Fruit fly (Drosophila melanogaster) whole organism, embryonic: Measurements from ENCODE around the gene CG33230.

Experiments used
- Adf1 ChIP-seq: fragments of 200-800 bp; sonication (Bioruptor generic); IDR thresholded peaks from 2 replicates; pipeline ENCODE4 v1.3.6; 2022; ENCODE audit warnings: missing biosample characterization, missing genetic modification characterization
- Aef1 ChIP-seq: fragments of 200-800 bp; sonication (Bioruptor generic); IDR thresholded peaks from 3 replicates; pipeline ENCODE4 v1.3.6; 2022; ENCODE audit warnings: missing biosample characterization, missing genetic modification characterization
- Atf6 ChIP-seq: fragments of 200-800 bp; sonication (Bioruptor generic); IDR thresholded peaks from 2 replicates; pipeline ENCODE4 v1.3.6; 2022; ENCODE audit warnings: missing biosample characterization, missing genetic modification characterization
- BEAF-32 ChIP-seq: fragments of 200-800 bp; sonication (Bioruptor generic); optimal IDR thresholded peaks from 3 replicates; lab custom pipeline; 2017; ENCODE audit warnings: missing biosample characterization, missing genetic modification characterization, mild to moderate bottlenecking, moderate library complexity, missing genetic modification reagents
- CG10462 ChIP-seq: fragments of 200-800 bp; sonication (Bioruptor generic); optimal IDR thresholded peaks from 2 replicates; lab custom pipeline; 2016; ENCODE audit warnings: missing biosample characterization, missing genetic modification characterization
- CG11093 ChIP-seq: fragments of 200-800 bp; sonication (Bioruptor generic); IDR thresholded peaks from 3 replicates; pipeline ENCODE4 v1.3.6; 2022; ENCODE audit warnings: missing biosample characterization, missing genetic modification characterization
- CG13296 ChIP-seq: fragments of 200-800 bp; sonication (Bioruptor generic); optimal IDR thresholded peaks from 3 replicates; lab custom pipeline; 2018; ENCODE audit warnings: missing biosample characterization, mild to moderate bottlenecking, missing genetic modification characterization
- CG13424 ChIP-seq: fragments of 200-800 bp; sonication (Bioruptor generic); optimal IDR thresholded peaks from 2 replicates; lab custom pipeline; 2019; ENCODE audit warnings: missing biosample characterization, mild to moderate bottlenecking, missing genetic modification characterization, moderate library complexity
- CG15073 ChIP-seq: fragments of 200-800 bp; sonication (Bioruptor generic); optimal IDR thresholded peaks from 2 replicates; lab custom pipeline; 2016; ENCODE audit warnings: missing biosample characterization, missing genetic modification characterization
- CG16779 ChIP-seq: fragments of 200-800 bp; sonication (Bioruptor generic); IDR thresholded peaks from 2 replicates; pipeline ENCODE4 v1.3.6; 2022; ENCODE audit warnings: missing biosample characterization, missing genetic modification characterization
- CG17186 ChIP-seq: fragments of 200-800 bp; sonication (Bioruptor generic); optimal IDR thresholded peaks from 3 replicates; lab custom pipeline; 2017; ENCODE audit warnings: missing biosample characterization, missing genetic modification reagents, missing genetic modification characterization
- CG17612 ChIP-seq: fragments of 200-800 bp; sonication (Bioruptor generic); IDR thresholded peaks from 2 replicates; pipeline ENCODE4 v1.3.6; 2022; ENCODE audit warnings: missing biosample characterization, missing genetic modification characterization
- CG3163 ChIP-seq: fragments of 200-800 bp; sonication (Bioruptor generic); optimal IDR thresholded peaks from 3 replicates; lab custom pipeline; 2016; ENCODE audit warnings: missing biosample characterization, missing genetic modification characterization
- CG3995 ChIP-seq: fragments of 200-800 bp; sonication (Bioruptor generic); optimal IDR thresholded peaks from 3 replicates; lab custom pipeline; 2016; ENCODE audit warnings: missing biosample characterization, missing genetic modification characterization
- CG4282 ChIP-seq: fragments of 200-800 bp; sonication (Bioruptor generic); optimal IDR thresholded peaks from 2 replicates; lab custom pipeline; 2016; ENCODE audit warnings: missing biosample characterization, missing genetic modification characterization
- CG4404 ChIP-seq: fragments of 200-800 bp; sonication (Bioruptor generic); IDR thresholded peaks from 2 replicates; pipeline ENCODE4 v1.3.6; 2022; ENCODE audit warnings: missing biosample characterization, missing genetic modification characterization
- CG7271 ChIP-seq: fragments of 200-800 bp; sonication (Bioruptor generic); optimal IDR thresholded peaks from 2 replicates; lab custom pipeline; 2018; ENCODE audit warnings: missing biosample characterization, mild to moderate bottlenecking, missing genetic modification characterization, moderate library complexity
- D ChIP-seq, 2 experiments: fragments of 200-800 bp in 1 of 2; fragments of >200 bp in 1 of 2; sonication (Bioruptor generic) in 1 of 2; optimal IDR thresholded peaks; 2 replicates in 1 of 2; 3 replicates in 1 of 2; lab custom pipeline; 2017; ENCODE audit warnings: mild to moderate bottlenecking in 1 of 2, missing biosample characterization in 1 of 2, missing genetic modification characterization in 1 of 2, missing genetic modification reagents in 1 of 2
- Dfd ChIP-seq, 2 experiments: fragments of >200 bp; optimal IDR thresholded peaks; 2 replicates each; lab custom pipeline; 2017; ENCODE audit warnings: missing biosample characterization in 2 of 2, missing genetic modification characterization in 2 of 2
- Dp ChIP-seq: fragments of 200-800 bp; sonication (Bioruptor generic); optimal IDR thresholded peaks from 2 replicates; lab custom pipeline; 2018; ENCODE audit warnings: missing biosample characterization, mild to moderate bottlenecking, missing genetic modification characterization, moderate library complexity
- Elba2 ChIP-seq: fragments of 200-800 bp; sonication (Bioruptor generic); optimal IDR thresholded peaks from 3 replicates; lab custom pipeline; 2016; ENCODE audit warnings: missing biosample characterization, missing genetic modification characterization
- Ets97D ChIP-seq: fragments of 200-800 bp; sonication (Bioruptor generic); optimal IDR thresholded peaks from 3 replicates; lab custom pipeline; 2016; ENCODE audit warnings: missing biosample characterization, missing genetic modification characterization
- Gug ChIP-seq: fragments of 200-800 bp; sonication (Bioruptor generic); IDR thresholded peaks from 4 replicates; pipeline ENCODE4 v1.3.6; 2022; ENCODE audit warnings: missing biosample characterization, missing genetic modification characterization
- HLHmδ ChIP-seq: fragments of 200-800 bp; sonication (Bioruptor generic); optimal IDR thresholded peaks from 2 replicates; lab custom pipeline; 2018; ENCODE audit warnings: missing biosample characterization, mild to moderate bottlenecking, missing genetic modification characterization, moderate library complexity
- Myb ChIP-seq: fragments of 200-800 bp; sonication (Bioruptor generic); optimal IDR thresholded peaks from 2 replicates; lab custom pipeline; 2016; ENCODE audit warnings: missing biosample characterization, missing genetic modification characterization
- Pdp1 ChIP-seq, 2 experiments: fragments of 200-800 bp; sonication (Bioruptor generic); optimal IDR thresholded peaks; 3 replicates each; lab custom pipeline; 2016; ENCODE audit warnings: missing biosample characterization in 2 of 2, missing genetic modification characterization in 2 of 2, mild to moderate bottlenecking in 1 of 2, moderate library complexity in 1 of 2
- Sin3A ChIP-seq: fragments of >200 bp; optimal IDR thresholded peaks from 2 replicates; lab custom pipeline; 2018
- crol ChIP-seq: fragments of 200-800 bp; sonication (Bioruptor generic); IDR thresholded peaks from 2 replicates; pipeline ENCODE4 v1.3.6; 2022; ENCODE audit warnings: missing biosample characterization, missing genetic modification characterization
- disco-r ChIP-seq: fragments of 200-800 bp; sonication (Bioruptor generic); optimal IDR thresholded peaks from 2 replicates; lab custom pipeline; 2016; ENCODE audit warnings: missing biosample characterization, missing genetic modification characterization
- dpn ChIP-seq, 2 experiments: fragments of 200-800 bp; sonication (Bioruptor generic); optimal IDR thresholded peaks; 3 replicates each; lab custom pipeline; 2016; ENCODE audit warnings: missing biosample characterization in 2 of 2, missing genetic modification characterization in 2 of 2
- emc ChIP-seq: fragments of 200-800 bp; sonication (Bioruptor generic); optimal IDR thresholded peaks from 2 replicates; lab custom pipeline; 2016; ENCODE audit warnings: missing biosample characterization, missing genetic modification characterization
- fru ChIP-seq: fragments of >200 bp; optimal IDR thresholded peaks from 2 replicates; lab custom pipeline; 2017
- grn ChIP-seq: fragments of 200-800 bp; sonication (Bioruptor generic); optimal IDR thresholded peaks from 3 replicates; lab custom pipeline; 2017; ENCODE audit warnings: missing biosample characterization, missing genetic modification characterization
- gsb ChIP-seq: fragments of 200-800 bp; sonication (Bioruptor generic); IDR thresholded peaks from 2 replicates; pipeline ENCODE4 v1.3.6; 2022; ENCODE audit warnings: missing biosample characterization, missing genetic modification characterization
- her ChIP-seq: fragments of 200-800 bp; sonication (Bioruptor generic); optimal IDR thresholded peaks from 2 replicates; lab custom pipeline; 2016; ENCODE audit warnings: missing biosample characterization, missing genetic modification characterization
- lilli ChIP-seq: fragments of 200-800 bp; sonication (Bioruptor generic); optimal IDR thresholded peaks from 3 replicates; lab custom pipeline; 2016; ENCODE audit warnings: missing biosample characterization, missing genetic modification characterization
- lov ChIP-seq, 2 experiments: fragments of 200-800 bp in 1 of 2; fragments of >200 bp in 1 of 2; sonication (Bioruptor generic) in 1 of 2; IDR thresholded peaks in 1 of 2; optimal IDR thresholded peaks in 1 of 2; 2 replicates in 1 of 2; 3 replicates in 1 of 2; pipeline versions ENCODE4 v1.3.6 to Lab custom; 2017 to 2022; ENCODE audit warnings: missing biosample characterization in 1 of 2, missing genetic modification characterization in 1 of 2
- mirr ChIP-seq: fragments of 200-800 bp; sonication (Bioruptor generic); optimal IDR thresholded peaks from 3 replicates; lab custom pipeline; 2018; ENCODE audit warnings: missing biosample characterization, mild to moderate bottlenecking, missing genetic modification characterization
- onecut ChIP-seq: fragments of 200-800 bp; sonication (Bioruptor generic); IDR thresholded peaks from 2 replicates; pipeline ENCODE4 v1.3.6; 2022; ENCODE audit warnings: missing biosample characterization, missing genetic modification characterization
- pita ChIP-seq: fragments of 200-800 bp; sonication (Bioruptor generic); optimal IDR thresholded peaks from 2 replicates; lab custom pipeline; 2017; ENCODE audit warnings: missing biosample characterization, mild to moderate bottlenecking, missing genetic modification characterization
- pros ChIP-seq: fragments of 200-800 bp; sonication (Bioruptor generic); optimal IDR thresholded peaks from 3 replicates; lab custom pipeline; 2019; ENCODE audit warnings: missing biosample characterization, mild to moderate bottlenecking, missing genetic modification characterization, moderate library complexity
- ro ChIP-seq: fragments of 200-800 bp; sonication (Bioruptor generic); IDR thresholded peaks from 2 replicates; pipeline ENCODE4 v1.3.6; 2022; ENCODE audit warnings: missing biosample characterization, missing genetic modification characterization
- salm ChIP-seq: fragments of 200-800 bp; sonication (Bioruptor generic); optimal IDR thresholded peaks from 2 replicates; lab custom pipeline; 2018; ENCODE audit warnings: missing biosample characterization, mild to moderate bottlenecking, missing genetic modification characterization
- slbo ChIP-seq: fragments of 200-800 bp; sonication (Bioruptor generic); IDR thresholded peaks from 2 replicates; pipeline ENCODE4 v1.3.6; 2022; ENCODE audit warnings: missing biosample characterization, missing genetic modification characterization
- so ChIP-seq: fragments of 200-800 bp; sonication (Bioruptor generic); IDR thresholded peaks from 3 replicates; pipeline ENCODE4 v1.3.6; 2022; ENCODE audit warnings: missing biosample characterization, missing genetic modification characterization
- stwl ChIP-seq: fragments of 200-800 bp; sonication (Bioruptor generic); optimal IDR thresholded peaks from 3 replicates; lab custom pipeline; 2018; ENCODE audit warnings: missing biosample characterization, mild to moderate bottlenecking, missing genetic modification characterization, moderate library complexity
- tin ChIP-seq: fragments of 200-800 bp; sonication (Bioruptor generic); optimal IDR thresholded peaks from 3 replicates; lab custom pipeline; 2016; ENCODE audit warnings: missing biosample characterization, missing genetic modification characterization
- tio ChIP-seq: fragments of 200-800 bp; sonication (Bioruptor generic); optimal IDR thresholded peaks from 2 replicates; lab custom pipeline; 2017; ENCODE audit warnings: missing biosample characterization, missing genetic modification characterization, inconsistent platforms
- vnd ChIP-seq: fragments of 200-800 bp; sonication (Bioruptor generic); IDR thresholded peaks from 3 replicates; pipeline ENCODE4 v1.3.6; 2022; ENCODE audit warnings: missing biosample characterization, missing genetic modification characterization; ENCODE audit not compliant: partially characterized antibody
- wor ChIP-seq: fragments of 200-800 bp; sonication (Bioruptor generic); IDR thresholded peaks from 2 replicates; pipeline ENCODE4 v1.3.6; 2022; ENCODE audit warnings: missing biosample characterization, missing genetic modification characterization

CG33230 gene

DNA sequence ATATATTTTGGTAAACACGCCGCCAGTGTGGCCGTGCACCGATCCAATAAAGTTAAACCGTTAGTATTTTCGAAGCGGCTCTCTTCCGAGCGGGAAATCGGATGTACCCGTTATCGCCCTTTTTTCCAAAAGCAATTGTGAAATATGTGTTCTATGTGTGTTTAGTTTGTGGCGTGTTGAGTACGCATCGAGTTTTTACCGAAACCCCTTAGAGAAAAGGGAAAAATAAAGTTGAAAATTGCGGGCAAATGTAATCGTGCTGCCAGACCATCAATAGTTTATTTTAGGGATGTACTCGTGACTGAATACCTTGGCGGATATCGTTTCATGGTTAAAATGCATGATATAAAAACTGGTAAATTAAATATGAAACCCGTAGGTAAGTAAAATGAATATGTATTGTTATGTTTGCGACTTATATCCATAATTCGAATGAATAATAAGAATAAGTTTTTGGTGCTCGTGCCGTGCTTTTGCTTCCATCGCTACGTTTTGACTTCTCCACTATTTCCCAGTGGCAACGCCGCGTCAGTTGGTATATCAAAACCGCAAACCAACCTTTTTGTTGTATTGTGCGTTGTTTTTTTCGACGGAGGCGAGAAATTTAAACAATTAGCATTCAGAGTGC lies 21.1 kb downstream of the CG33230 start, which contains the start of the genes Mettl2 and Bgb (continued):
- TF ChIP-seq disco-r (GFP tag; lab: Kevin White, UChicago) (peak; percentile 60), dpn (GFP tag; optimal IDR thresholded peaks at IDR 0.05; lab: Kevin White, UChicago) (peak; percentile 79 to 81), CG10462 (GFP tag; lab: Kevin White, UChicago) (peak; percentile 6), tio (GFP tag; lab: Kevin White, UChicago) (no peak), so (no peak; the same call in 2 of the 3 replicates), CG4404 (GFP tag; lab: Robert Waterston, UW) (peak; percentile 90), D (optimal IDR thresholded peaks at IDR 0.05; lab: Kevin White, UChicago) (no peak), D (GFP tag; optimal IDR thresholded peaks at IDR 0.05; lab: Kevin White, UChicago) (peak; percentile 46), Aef1 (GFP tag; lab: Robert Waterston, UW) (peak; percentile 85), CG17612 (GFP tag; lab: Robert Waterston, UW) (peak; percentile 69), CG11093 (GFP tag; lab: Robert Waterston, UW) (peak; percentile 49; the same call in 1 of the 3 replicates), mirr (GFP tag; lab: Kevin White, UChicago) (peak; percentile 27), vnd (peak; percentile 84), grn (GFP tag; lab: Kevin White, UChicago) (no peak), CG7271 (tag; lab: Kevin White, UChicago) (no peak), Dfd (GFP tag; optimal IDR thresholded peaks at IDR 0.05; lab: Kevin White, UChicago) (no peak), her (GFP tag; lab: Kevin White, UChicago) (peak; percentile 46), Atf6 (GFP tag; lab: Robert Waterston, UW) (peak; percentile 52; the same call in 1 of the 2 replicates), BEAF-32 (GFP tag; lab: Kevin White, UChicago) (peak; percentile 89), CG17186 (peak; percentile 53), gsb (GFP tag; lab: Robert Waterston, UW) (no peak), CG3163 (GFP tag; lab: Kevin White, UChicago) (peak; percentile 49), crol (GFP tag; lab: Robert Waterston, UW) (no peak), Elba2 (GFP tag; lab: Kevin White, UChicago) (peak; percentile 23), Dp (peak; percentile 62), lov (optimal IDR thresholded peaks at IDR 0.05; lab: Kevin White, UChicago) (no peak), lov (GFP tag; IDR thresholded peaks at IDR 0.05; lab: Robert Waterston, UW) (0 out of 3 replicates have a peak, but pooled peaks have one; percentile 29), CG3995 (GFP tag; lab: Kevin White, UChicago) (peak; percentile 35), salm (tag; lab: Kevin White, UChicago) (no peak), CG13424 (tag; lab: Kevin White, UChicago) (peak; percentile 76), Ets97D (peak; percentile 69), CG13296 (GFP tag; lab: Kevin White, UChicago) (peak; percentile 13), ro (GFP tag; lab: Robert Waterston, UW) (peak; percentile 66), Adf1 (GFP tag; lab: Robert Waterston, UW) (no peak), wor (GFP tag; lab: Robert Waterston, UW) (peak; percentile 53), pros (no peak), Sin3A (lab: Kevin White, UChicago) (peak; percentile 95), Gug (GFP tag; lab: Robert Waterston, UW) (peak; percentile 93), tin (peak; percentile 86), CG4282 (no peak), CG16779 (peak; percentile 68; the same call in 1 of the 2 replicates), onecut (peak; percentile 30; the same call in 1 of the 2 replicates), stwl (tag; lab: Kevin White, UChicago) (peak; percentile 42), lilli (GFP tag; lab: Kevin White, UChicago) (peak; percentile 90), fru (lab: Kevin White, UChicago) (no peak), HLHmδ (GFP tag; lab: Kevin White, UChicago) (no peak), Pdp1 (GFP tag; optimal IDR thresholded peaks at IDR 0.05; lab: Kevin White, UChicago) (peak in 1 of 2 experiments; percentile 90), slbo (peak; percentile 89), Myb (GFP tag; lab: Kevin White, UChicago) (peak; percentile 80), emc (GFP tag; lab: Kevin White, UChicago) (peak; percentile 48), pita (GFP tag; lab: Kevin White, UChicago) (no peak), CG15073 (GFP tag; lab: Kevin White, UChicago) (no peak)
